Fruit fly (Drosophila melanogaster) whole organism, embryonic: Measurements from ENCODE around the gene CG18269.

Source experiments
- Antp ChIP-seq: fragments of 200-800 bp; sonication (Bioruptor generic); optimal IDR thresholded peaks from 3 replicates; lab custom pipeline; 2016; ENCODE audit warnings: missing biosample characterization, missing genetic modification characterization
- Bgb ChIP-seq: fragments of 200-800 bp; sonication (Bioruptor generic); IDR thresholded peaks from 2 replicates; pipeline ENCODE4 v1.3.6; 2022; ENCODE audit warnings: missing biosample characterization, missing genetic modification characterization; ENCODE audit not compliant: partially characterized antibody
- CG10274 ChIP-seq: fragments of 200-800 bp; sonication (Bioruptor generic); optimal IDR thresholded peaks from 3 replicates; lab custom pipeline; 2017; ENCODE audit warnings: missing biosample characterization, mild to moderate bottlenecking, missing genetic modification characterization
- CG10565 ChIP-seq: fragments of 200-800 bp; sonication (Bioruptor generic); optimal IDR thresholded peaks from 3 replicates; lab custom pipeline; 2016; ENCODE audit warnings: missing biosample characterization, mild to moderate bottlenecking, missing genetic modification characterization
- CG13287 ChIP-seq: fragments of 200-800 bp; sonication (Bioruptor generic); IDR thresholded peaks from 2 replicates; pipeline ENCODE4 v1.3.6; 2022; ENCODE audit warnings: missing biosample characterization, missing genetic modification characterization; ENCODE audit not compliant: partially characterized antibody
- CG14860 ChIP-seq: fragments of 200-800 bp; sonication (Bioruptor generic); IDR thresholded peaks from 3 replicates; pipeline ENCODE4 v1.3.6; 2022; ENCODE audit warnings: missing biosample characterization, missing genetic modification characterization; ENCODE audit not compliant: partially characterized antibody
- CG1603 ChIP-seq: fragments of 200-800 bp; sonication (Bioruptor generic); optimal IDR thresholded peaks from 2 replicates; lab custom pipeline; 2019; ENCODE audit warnings: missing biosample characterization, mild to moderate bottlenecking, missing genetic modification characterization, moderate library complexity
- CG17829 ChIP-seq: fragments of 200-800 bp; optimal IDR thresholded peaks from 2 replicates; lab custom pipeline; 2019; ENCODE audit warnings: missing biosample characterization, mild to moderate bottlenecking, missing genetic modification characterization, moderate library complexity
- CG18011 ChIP-seq: fragments of 200-800 bp; sonication (Bioruptor generic); optimal IDR thresholded peaks from 2 replicates; lab custom pipeline; 2017; ENCODE audit warnings: missing biosample characterization, missing genetic modification characterization, mild to moderate bottlenecking, moderate library complexity, missing genotype
- CG2116 ChIP-seq: fragments of 200-800 bp; sonication (Bioruptor generic); optimal IDR thresholded peaks from 3 replicates; lab custom pipeline; 2018; ENCODE audit warnings: missing biosample characterization, mild to moderate bottlenecking, missing genetic modification characterization
- CG2199 ChIP-seq: fragments of 200-800 bp; sonication (Bioruptor generic); IDR thresholded peaks from 3 replicates; pipeline ENCODE4 v1.3.6; 2022; ENCODE audit warnings: missing biosample characterization, missing genetic modification characterization
- CG34224 ChIP-seq: fragments of 200-800 bp; sonication (Bioruptor generic); IDR thresholded peaks from 3 replicates; pipeline ENCODE4 v1.3.6; 2022; ENCODE audit warnings: missing biosample characterization, missing genetic modification characterization; ENCODE audit not compliant: partially characterized antibody
- CG42726 ChIP-seq: fragments of 200-800 bp; sonication (Bioruptor generic); IDR thresholded peaks from 2 replicates; pipeline ENCODE4 v1.3.6; 2022; ENCODE audit warnings: missing biosample characterization, missing genetic modification characterization; ENCODE audit not compliant: partially characterized antibody
- Dip3 ChIP-seq: fragments of 200-800 bp; sonication (Bioruptor generic); optimal IDR thresholded peaks from 3 replicates; lab custom pipeline; 2016; ENCODE audit warnings: missing biosample characterization, missing genetic modification characterization
- Dref ChIP-seq: fragments of 200-800 bp; sonication (Bioruptor generic); IDR thresholded peaks from 2 replicates; pipeline ENCODE4 v1.3.6; 2022; ENCODE audit warnings: missing biosample characterization, missing genetic modification characterization
- E2f1 ChIP-seq: fragments of 200-800 bp; sonication (Bioruptor generic); IDR thresholded peaks from 2 replicates; pipeline ENCODE4 v1.3.6; 2022; ENCODE audit warnings: missing biosample characterization, missing genetic modification characterization
- HmgZ ChIP-seq: fragments of 200-800 bp; sonication (Bioruptor generic); optimal IDR thresholded peaks from 2 replicates; lab custom pipeline; 2018; ENCODE audit warnings: missing biosample characterization, mild to moderate bottlenecking, missing genetic modification characterization
- Hr78 ChIP-seq, 2 experiments: fragments of 200-800 bp in 1 of 2; fragments of >200 bp in 1 of 2; sonication (Bioruptor generic) in 1 of 2; optimal IDR thresholded peaks; 2 replicates each; lab custom pipeline; 2017 to 2019; ENCODE audit warnings: missing biosample characterization in 2 of 2, missing genetic modification characterization in 2 of 2, mild to moderate bottlenecking in 1 of 2, moderate library complexity in 1 of 2
- MBD-R2 ChIP-seq: fragments of 200-800 bp; sonication (Bioruptor generic); IDR thresholded peaks from 2 replicates; pipeline ENCODE4 v1.3.6; 2022; ENCODE audit warnings: missing biosample characterization, missing genetic modification characterization
- Opbp ChIP-seq: fragments of 200-800 bp; sonication (Bioruptor generic); IDR thresholded peaks from 3 replicates; pipeline ENCODE4 v1.3.6; 2022; ENCODE audit warnings: missing biosample characterization, missing genetic modification characterization; ENCODE audit not compliant: partially characterized antibody
- Ptx1 ChIP-seq: fragments of 200-800 bp; sonication (Bioruptor generic); IDR thresholded peaks from 2 replicates; pipeline ENCODE4 v1.3.6; 2022; ENCODE audit warnings: missing biosample characterization, missing genetic modification characterization
- Scr ChIP-seq: fragments of 200-800 bp; sonication (Bioruptor generic); IDR thresholded peaks from 2 replicates; pipeline ENCODE4 v1.3.6; 2022; ENCODE audit warnings: missing biosample characterization, missing genetic modification characterization; ENCODE audit not compliant: partially characterized antibody
- Sry-δ ChIP-seq: fragments of 200-800 bp; sonication (Bioruptor generic); optimal IDR thresholded peaks from 2 replicates; lab custom pipeline; 2016; ENCODE audit warnings: missing biosample characterization, missing genetic modification characterization
- YL-1 ChIP-seq: fragments of 200-800 bp; sonication (Bioruptor generic); optimal IDR thresholded peaks from 3 replicates; lab custom pipeline; 2017; ENCODE audit warnings: missing biosample characterization, mild to moderate bottlenecking, missing genetic modification characterization
- amos ChIP-seq: fragments of 200-800 bp; sonication (Bioruptor generic); IDR thresholded peaks from 2 replicates; pipeline ENCODE4 v1.3.6; 2022; ENCODE audit warnings: missing biosample characterization, missing genetic modification characterization; ENCODE audit not compliant: partially characterized antibody
- ato ChIP-seq: fragments of 200-800 bp; sonication (Bioruptor generic); IDR thresholded peaks from 2 replicates; pipeline ENCODE4 v1.3.6; 2022; ENCODE audit warnings: missing biosample characterization, missing genetic modification characterization; ENCODE audit not compliant: partially characterized antibody
- cad ChIP-seq: fragments of >200 bp; optimal IDR thresholded peaks from 2 replicates; lab custom pipeline; 2017; ENCODE audit warnings: missing biosample characterization, missing genetic modification characterization
- crp ChIP-seq, 2 experiments: fragments of 200-800 bp; sonication (Bioruptor generic); optimal IDR thresholded peaks; 2 replicates in 1 of 2; 3 replicates in 1 of 2; lab custom pipeline; 2017; ENCODE audit warnings: missing biosample characterization in 2 of 2, missing genetic modification characterization in 2 of 2, mild to moderate bottlenecking in 1 of 2, moderate library complexity in 1 of 2
- dmrt11E ChIP-seq: fragments of 200-800 bp; sonication (Bioruptor generic); optimal IDR thresholded peaks from 3 replicates; lab custom pipeline; 2018; ENCODE audit warnings: missing biosample characterization, mild to moderate bottlenecking, missing genetic modification characterization, moderate library complexity
- hb ChIP-seq: fragments of 200-800 bp; sonication (Bioruptor generic); IDR thresholded peaks from 3 replicates; pipeline ENCODE4 v1.3.6; 2022; ENCODE audit warnings: missing biosample characterization, missing genetic modification characterization; ENCODE audit not compliant: partially characterized antibody
- insv ChIP-seq, 2 experiments: fragments of 200-800 bp; sonication (Bioruptor generic); optimal IDR thresholded peaks; 3 replicates each; lab custom pipeline; 2016 to 2018; ENCODE audit warnings: missing biosample characterization in 2 of 2, missing genetic modification characterization in 2 of 2
- mld ChIP-seq: fragments of 200-800 bp; sonication (Bioruptor generic); IDR thresholded peaks from 3 replicates; pipeline ENCODE4 v1.3.6; 2022; ENCODE audit warnings: missing biosample characterization, missing genetic modification characterization; ENCODE audit not compliant: partially characterized antibody
- nerfin-2 ChIP-seq: fragments of 200-800 bp; sonication (Bioruptor generic); IDR thresholded peaks from 2 replicates; pipeline ENCODE4 v1.3.6; 2022; ENCODE audit warnings: missing biosample characterization, missing genetic modification characterization; ENCODE audit not compliant: partially characterized antibody
- otp ChIP-seq: fragments of 200-800 bp; sonication (Bioruptor generic); IDR thresholded peaks from 3 replicates; pipeline ENCODE4, ENCODE4 v1.3.6; 2022; ENCODE audit warnings: missing biosample characterization, missing genetic modification characterization
- pzg ChIP-seq: fragments of 200-800 bp; sonication (Bioruptor generic); optimal IDR thresholded peaks from 3 replicates; lab custom pipeline; 2018; ENCODE audit warnings: missing biosample characterization, mild to moderate bottlenecking, missing genetic modification characterization, moderate library complexity
- sna ChIP-seq: fragments of 200-800 bp; sonication (Bioruptor generic); IDR thresholded peaks from 2 replicates; pipeline ENCODE4 v1.3.6; 2022; ENCODE audit warnings: missing biosample characterization, missing genetic modification characterization; ENCODE audit not compliant: partially characterized antibody
- tx ChIP-seq: fragments of 200-800 bp; sonication (Bioruptor generic); optimal IDR thresholded peaks from 2 replicates; lab custom pipeline; 2016; ENCODE audit warnings: missing biosample characterization, missing genetic modification characterization
- unc-4 ChIP-seq: fragments of 200-800 bp; sonication (Bioruptor generic); IDR thresholded peaks from 2 replicates; pipeline ENCODE4 v1.3.6; 2022; ENCODE audit warnings: missing biosample characterization, missing genetic modification characterization; ENCODE audit not compliant: partially characterized antibody
- vnd ChIP-seq: fragments of 200-800 bp; sonication (Bioruptor generic); IDR thresholded peaks from 3 replicates; pipeline ENCODE4 v1.3.6; 2022; ENCODE audit warnings: missing biosample characterization, missing genetic modification characterization; ENCODE audit not compliant: partially characterized antibody

CG18269 gene

dm6 chr2L:5527861-5528260 lies 23.8 kb upstream of the CG18269 start, which contains the start of gene CG31915 (continued):
- TF ChIP-seq mld (GFP tag; lab: Robert Waterston, UW) (peak; percentile 68; the same call in 1 of the 3 replicates), CG14860 (GFP tag; lab: Robert Waterston, UW) (peak; percentile 71), CG13287 (GFP tag; lab: Robert Waterston, UW) (peak; percentile 66), Antp (GFP tag; lab: Kevin White, UChicago) (no peak), cad (GFP tag; lab: Kevin White, UChicago) (peak; percentile 92), sna (0 out of 2 replicates have a peak, but pooled peaks have one; percentile 39), tx (GFP tag; lab: Kevin White, UChicago) (no peak), nerfin-2 (GFP tag; lab: Robert Waterston, UW) (peak; percentile 86), HmgZ (tag; lab: Kevin White, UChicago) (peak; percentile 36), crp (GFP tag; optimal IDR thresholded peaks at IDR 0.05; lab: Kevin White, UChicago) (peak; percentile 23 to 85), CG42726 (GFP tag; lab: Robert Waterston, UW) (peak; percentile 8; the same call in 1 of the 2 replicates), Sry-δ (GFP tag; lab: Kevin White, UChicago) (peak; percentile 29), Dref (GFP tag; lab: Robert Waterston, UW) (peak; percentile 92), Scr (peak; percentile 67), CG34224 (GFP tag; lab: Robert Waterston, UW) (peak; percentile 62; the same call in 2 of the 3 replicates), CG1603 (tag; lab: Kevin White, UChicago) (no peak), CG17829 (peak; percentile 9), CG18011 (no peak), unc-4 (GFP tag; lab: Robert Waterston, UW) (peak; percentile 25; the same call in 1 of the 2 replicates), insv (GFP tag; optimal IDR thresholded peaks at IDR 0.05; lab: Kevin White, UChicago) (no peak), CG10274 (GFP tag; lab: Kevin White, UChicago) (no peak), Ptx1 (GFP tag; lab: Robert Waterston, UW) (no peak), hb (GFP tag; lab: Robert Waterston, UW) (peak; percentile 85), YL-1 (peak; percentile 21), MBD-R2 (GFP tag; lab: Robert Waterston, UW) (peak; percentile 82), CG2116 (no peak), Hr78 (GFP tag; optimal IDR thresholded peaks at IDR 0.05; lab: Kevin White, UChicago) (peak in 1 of 2 experiments; percentile 81), Bgb (peak; percentile 83), vnd (GFP tag; lab: Robert Waterston, UW) (peak; percentile 73; the same call in 2 of the 3 replicates), pzg (GFP tag; lab: Kevin White, UChicago) (peak; percentile 37), CG10565 (no peak), E2f1 (no peak), CG2199 (GFP tag; lab: Robert Waterston, UW) (0 out of 3 replicates have a peak, but pooled peaks have one; percentile 25), dmrt11E (tag; lab: Kevin White, UChicago) (no peak), amos (GFP tag; lab: Robert Waterston, UW) (peak; percentile 61; the same call in 1 of the 2 replicates), Dip3 (GFP tag; lab: Kevin White, UChicago) (no peak), Opbp (GFP tag; lab: Robert Waterston, UW) (peak; percentile 75), ato (GFP tag; lab: Robert Waterston, UW) (peak; percentile 84), otp (peak; percentile 91)
